Fruit fly (Drosophila melanogaster): Measurements from ENCODE around the gene Dhdds.

- no peak for TF ChIP-seq CG8478 (optimal IDR thresholded peaks at IDR 0.05)
- TF ChIP-seq pan (optimal IDR thresholded peaks at IDR 0.05), result no peak
These were observed 32.8 kb upstream of the Dhdds start for dm6 chrX:7965761-7966555.
